Worm (Caenorhabditis elegans) whole organism, mixed stage, embryonic: ENCODE results near the gene pfkb-1.2.

Source experiments
- M03D4.4 ChIP-seq: sonication (generic microtip); optimal IDR thresholded peaks from 2 replicates; lab custom pipeline; 2017; ENCODE audit warnings: mild to moderate bottlenecking, missing genetic modification characterization, missing compliant biosample characterization
- bed-3 ChIP-seq: fragments of 200-800 bp; sonication (Bioruptor generic); optimal IDR thresholded peaks from 3 replicates; lab custom pipeline; 2018; ENCODE audit warnings: mild to moderate bottlenecking, missing genetic modification characterization, moderate library complexity, missing compliant biosample characterization
- ceh-43 ChIP-seq: fragments of 200-800 bp; sonication (Bioruptor generic); optimal IDR thresholded peaks from 2 replicates; lab custom pipeline; 2018; ENCODE audit warnings: mild to moderate bottlenecking, missing genetic modification characterization, moderate library complexity, missing compliant biosample characterization
- ces-1 ChIP-seq: fragments of 150-350 bp; optimal IDR thresholded peaks from 2 replicates; lab custom pipeline; 2014; ENCODE audit warnings: missing biosample characterization, missing genetic modification reagents, missing genetic modification characterization
- drap-1 ChIP-seq: fragments of 200-800 bp; sonication (Bioruptor generic); optimal IDR thresholded peaks from 3 replicates; lab custom pipeline; 2018; ENCODE audit warnings: mild to moderate bottlenecking, missing genetic modification characterization, missing compliant biosample characterization
- elt-1 ChIP-seq: sonication (generic microtip); optimal IDR thresholded peaks from 2 replicates; lab custom pipeline; 2017; ENCODE audit warnings: missing genetic modification characterization, mild to moderate bottlenecking, missing compliant biosample characterization, antibody characterized with exemption, moderate library complexity, borderline replicate concordance; ENCODE audit not compliant: insufficient read depth
- elt-3 ChIP-seq: fragments of 150-350 bp; optimal IDR thresholded peaks from 2 replicates; lab custom pipeline; 2014; ENCODE audit warnings: missing biosample characterization, missing genetic modification characterization
- flh-1 ChIP-seq: fragments of 200-800 bp; sonication (Bioruptor generic); optimal IDR thresholded peaks from 2 replicates; lab custom pipeline; 2018; ENCODE audit warnings: mild to moderate bottlenecking, missing genetic modification characterization, moderate library complexity, missing compliant biosample characterization
- ham-2 ChIP-seq: fragments of 200-800 bp; sonication (Bioruptor generic); optimal IDR thresholded peaks from 2 replicates; lab custom pipeline; 2018; ENCODE audit warnings: mild to moderate bottlenecking, missing genetic modification characterization, missing compliant biosample characterization
- hlh-1 ChIP-seq: fragments of 150-350 bp; optimal IDR thresholded peaks from 2 replicates; lab custom pipeline; 2014; ENCODE audit warnings: missing biosample characterization, missing genetic modification reagents, missing genetic modification characterization
- lin-13 ChIP-seq: fragments of 150-350 bp; optimal IDR thresholded peaks from 2 replicates; lab custom pipeline; 2014; ENCODE audit warnings: missing biosample characterization, missing genetic modification characterization
- lin-32 ChIP-seq: fragments of 200-800 bp; sonication (Bioruptor generic); optimal IDR thresholded peaks from 2 replicates; lab custom pipeline; 2018; ENCODE audit warnings: mild to moderate bottlenecking, missing genetic modification characterization, missing compliant biosample characterization
- lsy-2 ChIP-seq: fragments of 150-350 bp; optimal IDR thresholded peaks from 2 replicates; lab custom pipeline; 2014; ENCODE audit warnings: missing biosample characterization, missing genetic modification characterization
- mab-5 ChIP-seq: fragments of 150-350 bp; optimal IDR thresholded peaks from 2 replicates; lab custom pipeline; 2014; ENCODE audit warnings: missing biosample characterization, missing genetic modification characterization
- mep-1 ChIP-seq: fragments of 150-350 bp; optimal IDR thresholded peaks from 2 replicates; lab custom pipeline; 2017; ENCODE audit warnings: missing biosample characterization, missing genetic modification reagents, missing genetic modification characterization, inconsistent platforms
- nhr-2 ChIP-seq: fragments of 150-350 bp; optimal IDR thresholded peaks from 2 replicates; lab custom pipeline; 2014; ENCODE audit warnings: missing biosample characterization, missing genetic modification characterization
- nhr-76 ChIP-seq: sonication (generic microtip); optimal IDR thresholded peaks from 2 replicates; lab custom pipeline; 2017; ENCODE audit warnings: missing biosample characterization, missing genetic modification characterization
- pha-4 ChIP-seq: fragments of 150-350 bp; optimal IDR thresholded peaks from 2 replicates; lab custom pipeline; 2018; ENCODE audit warnings: missing biosample characterization, missing genetic modification reagents, missing genetic modification characterization
- sem-2 ChIP-seq: fragments of 200-800 bp; sonication (Bioruptor generic); optimal IDR thresholded peaks from 2 replicates; lab custom pipeline; 2018; ENCODE audit warnings: mild to moderate bottlenecking, missing genetic modification characterization, missing compliant biosample characterization
- sptf-1 ChIP-seq: sonication (generic microtip); optimal IDR thresholded peaks from 2 replicates; lab custom pipeline; 2017; ENCODE audit warnings: mild to moderate bottlenecking, missing genetic modification characterization, moderate library complexity, missing compliant biosample characterization
- tbx-8 ChIP-seq: fragments of 200-800 bp; sonication (Bioruptor generic); optimal IDR thresholded peaks from 2 replicates; lab custom pipeline; 2018; ENCODE audit warnings: mild to moderate bottlenecking, missing genetic modification characterization, moderate library complexity, missing compliant biosample characterization
- unc-120 ChIP-seq: sonication (generic microtip); optimal IDR thresholded peaks from 2 replicates; lab custom pipeline; 2017; ENCODE audit warnings: missing genetic modification characterization, missing compliant biosample characterization; ENCODE audit not compliant: poor library complexity, severe bottlenecking
- unc-39 ChIP-seq: fragments of 150-350 bp; optimal IDR thresholded peaks from 2 replicates; lab custom pipeline; 2014; ENCODE audit warnings: missing biosample characterization, missing genetic modification characterization
- unc-62 ChIP-seq: fragments of 150-350 bp; optimal IDR thresholded peaks from 2 replicates; lab custom pipeline; 2014; ENCODE audit warnings: missing biosample characterization, missing genetic modification reagents, missing genetic modification characterization
- zip-8 ChIP-seq: fragments of 150-350 bp; optimal IDR thresholded peaks from 2 replicates; lab custom pipeline; 2014; ENCODE audit warnings: missing biosample characterization, missing genetic modification characterization
- ztf-11 ChIP-seq: fragments of 150-350 bp; optimal IDR thresholded peaks from 2 replicates; lab custom pipeline; 2014; ENCODE audit warnings: missing biosample characterization, missing genetic modification characterization

The pfkb-1.2 gene

ce11 chrIV:5941236-5941976 lies at the start of gene pfkb-1.2:
Gene pfkb-1.2, plus strand, starts transcription at chrIV:5941926.
- TF ChIP-seq nhr-2 (tag; lab: Kevin White, UChicago): peak; percentile 18
- TF ChIP-seq pha-4 (tag; lab: Kevin White, UChicago): no peak
- TF ChIP-seq ces-1 (GFP tag; lab: Kevin White, UChicago): peak; percentile 50
- TF ChIP-seq, all 35 proteins: peak for 2

ce11 chrIV:5895190-5895589 lies 46.5 kb upstream of the pfkb-1.2 start, which contains the start of gene nspb-6:
Gene nspb-6, plus strand, starts transcription at chrIV:5895490.
- TF ChIP-seq ham-2 (GFP tag; lab: Kevin White, UChicago) (no peak), lin-32 (GFP tag; lab: Kevin White, UChicago) (no peak)

- TF ChIP-seq elt-3 (tag; lab: Kevin White, UChicago) (no peak), unc-62 (GFP tag; lab: Kevin White, UChicago) (no peak), lsy-2 (no peak), nhr-76 (tag; lab: Kevin White, UChicago) (no peak), flh-1 (GFP tag; lab: Kevin White, UChicago) (no peak), M03D4.4 (tag; lab: Kevin White, UChicago) (no peak), ces-1 (GFP tag; lab: Kevin White, UChicago) (no peak), lin-13 (no peak), elt-1 (tag; lab: Kevin White, UChicago) (no peak), nhr-2 (tag; lab: Kevin White, UChicago) (no peak), drap-1 (no peak), unc-39 (tag; lab: Kevin White, UChicago) (no peak), lin-32 (GFP tag; lab: Kevin White, UChicago) (no peak), zip-8 (tag; lab: Kevin White, UChicago) (no peak), mep-1 (no peak), ham-2 (GFP tag; lab: Kevin White, UChicago) (no peak)
Measured at ce11 chrIV:5896341-5896740, 45.4 kb upstream of the pfkb-1.2 start, which contains the start of gene pck-3. Gene pck-3, plus strand, starts transcription at chrIV:5896641.

- TF ChIP-seq unc-120: no peak
- TF ChIP-seq mab-5 (tag; lab: Kevin White, UChicago): no peak
- no peak for TF ChIP-seq tbx-8
- no peak for TF ChIP-seq ztf-11 (tag; lab: Kevin White, UChicago)
- TF ChIP-seq ces-1 (GFP tag; lab: Kevin White, UChicago): peak; percentile 66
- no peak for TF ChIP-seq drap-1
Measured at ce11 chrIV:5902730-5903129, 39.0 kb upstream of the pfkb-1.2 start.

ce11 chrIV:5903305-5903778 lies 38.4 kb upstream of the pfkb-1.2 start, which contains the start of gene H04M03.12:
Gene H04M03.12, minus strand, starts transcription at chrIV:5903355.
- TF ChIP-seq sptf-1 (tag; lab: Kevin White, UChicago): no peak
- TF ChIP-seq bed-3 (GFP tag; lab: Kevin White, UChicago): no peak
- no peak for TF ChIP-seq hlh-1 (tag; lab: Kevin White, UChicago)
- no peak for TF ChIP-seq mab-5 (tag; lab: Kevin White, UChicago)
- TF ChIP-seq mep-1: no peak
- TF ChIP-seq lsy-2: no peak
- no peak for TF ChIP-seq ceh-43 (GFP tag; lab: Kevin White, UChicago)
- no peak for TF ChIP-seq unc-62 (GFP tag; lab: Kevin White, UChicago)
- TF ChIP-seq, all 35 proteins: peak for 0

ce11 chrIV:5915152-5915551 lies 26.6 kb upstream of the pfkb-1.2 start:
- no peak for TF ChIP-seq ceh-43 (GFP tag; lab: Kevin White, UChicago)
- TF ChIP-seq ces-1 (GFP tag; lab: Kevin White, UChicago): peak; percentile 76
- TF ChIP-seq hlh-1 (tag; lab: Kevin White, UChicago): no peak
- TF ChIP-seq sem-2 (GFP tag; lab: Kevin White, UChicago): no peak
- TF ChIP-seq, all 35 proteins: peak for 1
